Worm (Caenorhabditis elegans) whole organism, early embryonic: Measurements from ENCODE around the gene pqn-82.

ENCODE experiments used
- B0310.2 ChIP-seq: sonication (generic microtip); optimal IDR thresholded peaks from 2 replicates; lab custom pipeline; 2016; ENCODE audit warnings: mild to moderate bottlenecking, missing genetic modification characterization, missing compliant biosample characterization
- F13C5.2 ChIP-seq: sonication (generic microtip); optimal IDR thresholded peaks from 2 replicates; lab custom pipeline; 2017; ENCODE audit warnings: mild to moderate bottlenecking, missing genetic modification characterization, inconsistent platforms, missing compliant biosample characterization
- aly-1 ChIP-seq: sonication (generic microtip); optimal IDR thresholded peaks from 2 replicates; lab custom pipeline; 2016; ENCODE audit warnings: missing genetic modification characterization, missing compliant biosample characterization
- ama-1 ChIP-seq: fragments of 150-350 bp; optimal IDR thresholded peaks from 2 replicates; lab custom pipeline; 2014
- ceh-13 ChIP-seq: fragments of 200-800 bp; sonication (Bioruptor generic); optimal IDR thresholded peaks from 2 replicates; lab custom pipeline; 2018; ENCODE audit warnings: mild to moderate bottlenecking, missing genetic modification characterization, missing compliant biosample characterization
- ceh-36 ChIP-seq: sonication (generic microtip); optimal IDR thresholded peaks from 2 replicates; lab custom pipeline; 2016; ENCODE audit warnings: missing genetic modification characterization, inconsistent platforms, missing compliant biosample characterization
- ets-7 ChIP-seq: sonication (generic microtip); optimal IDR thresholded peaks from 2 replicates; lab custom pipeline; 2016; ENCODE audit warnings: missing genotype, missing genetic modification characterization, missing compliant biosample characterization
- flt-1 ChIP-seq: fragments of 200-800 bp; sonication (Bioruptor generic); IDR thresholded peaks from 2 replicates; pipeline ENCODE4 v1.3.6; 2022; ENCODE audit warnings: missing genetic modification characterization, missing compliant biosample characterization
- hmbx-1 ChIP-seq: sonication (generic microtip); optimal IDR thresholded peaks from 2 replicates; lab custom pipeline; 2016; ENCODE audit warnings: mild to moderate bottlenecking, missing genetic modification characterization, missing compliant biosample characterization
- hmg-4 ChIP-seq: fragments of 200-800 bp; sonication (Bioruptor generic); optimal IDR thresholded peaks from 2 replicates; lab custom pipeline; 2018; ENCODE audit warnings: mild to moderate bottlenecking, missing genetic modification characterization, missing compliant biosample characterization
- hnd-1 ChIP-seq: sonication (generic microtip); optimal IDR thresholded peaks from 2 replicates; lab custom pipeline; 2016; ENCODE audit warnings: missing genetic modification characterization, missing compliant biosample characterization
- pes-1 ChIP-seq: fragments of 200-800 bp; sonication (Bioruptor generic); IDR thresholded peaks from 2 replicates; pipeline ENCODE4 v1.3.6; 2022; ENCODE audit warnings: missing genetic modification reagents, missing genetic modification characterization, missing compliant biosample characterization
- scrt-1 ChIP-seq: fragments of 200-800 bp; sonication (Bioruptor generic); IDR thresholded peaks from 2 replicates; pipeline ENCODE4 v1.3.6; 2022; ENCODE audit warnings: missing genetic modification characterization, missing compliant biosample characterization
- sea-1 ChIP-seq: fragments of 200-800 bp; sonication (Bioruptor generic); conservative IDR thresholded peaks from 2 replicates; pipeline ENCODE4 v1.3.6; 2022; ENCODE audit warnings: missing genetic modification characterization, missing compliant biosample characterization
- tbx-11 ChIP-seq: fragments of 200-800 bp; sonication (Bioruptor generic); IDR thresholded peaks from 2 replicates; pipeline ENCODE4 v1.3.6; 2022; ENCODE audit warnings: missing genetic modification characterization, missing compliant biosample characterization
- tbx-37 ChIP-seq: fragments of 200-800 bp; sonication (Bioruptor generic); conservative IDR thresholded peaks from 2 replicates; pipeline ENCODE4 v1.3.6; 2022; ENCODE audit warnings: missing genetic modification reagents, missing genetic modification characterization, missing compliant biosample characterization
- tra-4 ChIP-seq: sonication (generic microtip); optimal IDR thresholded peaks from 2 replicates; lab custom pipeline; 2017; ENCODE audit warnings: missing genetic modification characterization, missing compliant biosample characterization

pqn-82 gene

ce11 chrIII:1887354-1887753 lies 38.5 kb downstream of the pqn-82 start, which contains the start of gene B0524.3:
B0524.3 (plus strand) TSS chrIII:1887654.
- no peak for TF ChIP-seq sea-1
- TF ChIP-seq hmbx-1 (tag; lab: Kevin White, UChicago) = no peak
- no peak for TF ChIP-seq tbx-11
- no peak for TF ChIP-seq pes-1 (GFP tag; lab: Robert Waterston, UW)
- no peak for TF ChIP-seq F13C5.2
- TF ChIP-seq hmg-4 (GFP tag; lab: Kevin White, UChicago) = no peak
- TF ChIP-seq ceh-13 (GFP tag; lab: Kevin White, UChicago) = no peak
- no peak for TF ChIP-seq B0310.2 (tag; lab: Kevin White, UChicago)
- TF ChIP-seq flt-1 (GFP tag; lab: Robert Waterston, UW) = no peak
- no peak for TF ChIP-seq ets-7 (tag; lab: Kevin White, UChicago)
- no peak for TF ChIP-seq hnd-1 (tag; lab: Kevin White, UChicago)
- no peak for TF ChIP-seq scrt-1 (GFP tag; lab: Robert Waterston, UW)
- no peak for TF ChIP-seq tbx-37 (GFP tag; lab: Robert Waterston, UW)
- TF ChIP-seq tra-4 = no peak
- TF ChIP-seq ceh-36 (tag; lab: Kevin White, UChicago) = no peak
- no peak for TF ChIP-seq ama-1
- TF ChIP-seq aly-1 (tag; lab: Kevin White, UChicago) = no peak

ce11 chrIII:1893405-1893804 lies 44.6 kb downstream of the pqn-82 start:
- TF ChIP-seq flt-1 (GFP tag; lab: Robert Waterston, UW) (no peak), hnd-1 (tag; lab: Kevin White, UChicago) (no peak), B0310.2 (tag; lab: Kevin White, UChicago) (no peak), sea-1 (no peak), tra-4 (no peak), ceh-13 (GFP tag; lab: Kevin White, UChicago) (no peak), ama-1 (no peak), pes-1 (GFP tag; lab: Robert Waterston, UW) (no peak), hmbx-1 (tag; lab: Kevin White, UChicago) (no peak), F13C5.2 (no peak), tbx-11 (no peak)

- no peak for TF ChIP-seq sea-1
- TF ChIP-seq hmbx-1 (tag; lab: Kevin White, UChicago) = no peak
- no peak for TF ChIP-seq ets-7 (tag; lab: Kevin White, UChicago)
- no peak for TF ChIP-seq tra-4
- TF ChIP-seq pes-1 (GFP tag; lab: Robert Waterston, UW) = no peak
- no peak for TF ChIP-seq B0310.2 (tag; lab: Kevin White, UChicago)
- no peak for TF ChIP-seq tbx-37 (GFP tag; lab: Robert Waterston, UW)
- no peak for TF ChIP-seq ceh-36 (tag; lab: Kevin White, UChicago)
- TF ChIP-seq F13C5.2 = no peak
- TF ChIP-seq hmg-4 (GFP tag; lab: Kevin White, UChicago) = no peak
- no peak for TF ChIP-seq flt-1 (GFP tag; lab: Robert Waterston, UW)
- no peak for TF ChIP-seq tbx-11
- TF ChIP-seq ceh-13 (GFP tag; lab: Kevin White, UChicago) = no peak
- no peak for TF ChIP-seq aly-1 (tag; lab: Kevin White, UChicago)
- TF ChIP-seq hnd-1 (tag; lab: Kevin White, UChicago) = no peak
- no peak for TF ChIP-seq ama-1
- TF ChIP-seq scrt-1 (GFP tag; lab: Robert Waterston, UW) = no peak
Observed at ce11 chrIII:1893851-1894250, 45.0 kb downstream of the pqn-82 start, which contains the start of the genes B0524.5 and B0524.2. B0524.5 (minus strand) TSS chrIII:1893890. B0524.2 (plus strand) TSS chrIII:1894057.
